Worm (Caenorhabditis elegans): ENCODE results near the gene his-31.

his-31 gene

ce11 chrIV:8333954-8333987 is at the start of gene his-31:
TSS of gene his-31 (minus strand) at chrIV:8333983.
- TF ChIP-seq ceh-22 (tag; optimal IDR thresholded peaks at IDR 0.05) (no peak), nhr-232 (tag; optimal IDR thresholded peaks at IDR 0.05) (no peak), tbx-2 (tag; optimal IDR thresholded peaks at IDR 0.05) (no peak), ref-2 (tag; optimal IDR thresholded peaks at IDR 0.05) (no peak), ceh-6 (GFP tag; optimal IDR thresholded peaks at IDR 0.05) (no peak), hlh-13 (GFP tag; optimal IDR thresholded peaks at IDR 0.05) (no peak), F13H6.1 (tag; optimal IDR thresholded peaks at IDR 0.05) (no peak), dmd-4 (tag; optimal IDR thresholded peaks at IDR 0.05; ENCODE audit: borderline replicate concordance) (no peak), ceh-24 (tag; optimal IDR thresholded peaks at IDR 0.05) (no peak), sdc-2 (tag; optimal IDR thresholded peaks at IDR 0.05) (no peak), tbx-7 (tag; optimal IDR thresholded peaks at IDR 0.05) (no peak), K02D7.2 (tag; optimal IDR thresholded peaks at IDR 0.05) (no peak), ahr-1 (tag; optimal IDR thresholded peaks at IDR 0.05) (no peak), ttx-3 (tag; optimal IDR thresholded peaks at IDR 0.05) (no peak), pat-9 (tag; optimal IDR thresholded peaks at IDR 0.05) (no peak)

ce11 chrIV:8382695-8383094 is 48.9 kb upstream of the his-31 start, which contains the start of gene D2096.9:
TSS of gene D2096.9 (minus strand) at chrIV:8382795.
- no peak for TF ChIP-seq sox-2 (GFP tag; IDR thresholded peaks at IDR 0.05)
- no peak for TF ChIP-seq fkh-10 (GFP tag; optimal IDR thresholded peaks at IDR 0.05)
- no peak for TF ChIP-seq ets-4 (tag; optimal IDR thresholded peaks at IDR 0.05)
- no peak for TF ChIP-seq ceh-24 (tag; optimal IDR thresholded peaks at IDR 0.05)
- no peak for TF ChIP-seq pha-4 (tag; optimal IDR thresholded peaks at IDR 0.05)

ce11 chrIV:8380266-8380850 is 46.6 kb upstream of the his-31 start:
- no peak for TF ChIP-seq unc-42 (tag; optimal IDR thresholded peaks at IDR 0.05)
- TF ChIP-seq elt-2 (tag; optimal IDR thresholded peaks at IDR 0.05): peak; percentile 87

ce11 chrIV:8379683-8380082 is 45.9 kb upstream of the his-31 start, which contains the start of gene praf-3:
TSS of gene praf-3 (plus strand) at chrIV:8379983.
- TF ChIP-seq syd-9 (tag; optimal IDR thresholded peaks at IDR 0.05): no peak
- no peak for TF ChIP-seq pax-1 (tag; optimal IDR thresholded peaks at IDR 0.05)
- TF ChIP-seq ceh-19 (GFP tag; optimal IDR thresholded peaks at IDR 0.05): no peak
- TF ChIP-seq ceh-9 (tag; optimal IDR thresholded peaks at IDR 0.05): no peak
- no peak for TF ChIP-seq C38D4.7 (GFP tag; optimal IDR thresholded peaks at IDR 0.05)

ce11 chrIV:8379278-8379677 is 45.5 kb upstream of the his-31 start, which contains the start of gene nap-1:
TSS of gene nap-1 (minus strand) at chrIV:8379319.
- TF ChIP-seq nfya-1 (tag; optimal IDR thresholded peaks at IDR 0.05): peak; percentile 40
- TF ChIP-seq elt-2 (tag; optimal IDR thresholded peaks at IDR 0.05): peak; percentile 11
- TF ChIP-seq K09A11.1 (tag; optimal IDR thresholded peaks at IDR 0.05; ENCODE audit: insufficient read depth): no peak

ce11 chrIV:8378280-8378679 is 44.5 kb upstream of the his-31 start:
- TF ChIP-seq dmd-4 (tag; optimal IDR thresholded peaks at IDR 0.05; ENCODE audit: borderline replicate concordance) (no peak), pqm-1 (tag; optimal IDR thresholded peaks at IDR 0.05) (no peak), hlh-30 (tag; optimal IDR thresholded peaks at IDR 0.05; ENCODE audit: insufficient read depth) (no peak), ceh-45 (GFP tag; IDR thresholded peaks at IDR 0.05) (no peak)

ce11 chrIV:8377501-8377900 is 43.7 kb upstream of the his-31 start, which contains the start of gene D2096.7:
TSS of gene D2096.7 (minus strand) at chrIV:8377630.
- no peak for TF ChIP-seq T23F11.4 (GFP tag; optimal IDR thresholded peaks at IDR 0.05)

Measured in whole organism, late embryonic.